Fruit fly (Drosophila melanogaster): ENCODE measurements around the gene nkd.

Gene nkd

DNA sequence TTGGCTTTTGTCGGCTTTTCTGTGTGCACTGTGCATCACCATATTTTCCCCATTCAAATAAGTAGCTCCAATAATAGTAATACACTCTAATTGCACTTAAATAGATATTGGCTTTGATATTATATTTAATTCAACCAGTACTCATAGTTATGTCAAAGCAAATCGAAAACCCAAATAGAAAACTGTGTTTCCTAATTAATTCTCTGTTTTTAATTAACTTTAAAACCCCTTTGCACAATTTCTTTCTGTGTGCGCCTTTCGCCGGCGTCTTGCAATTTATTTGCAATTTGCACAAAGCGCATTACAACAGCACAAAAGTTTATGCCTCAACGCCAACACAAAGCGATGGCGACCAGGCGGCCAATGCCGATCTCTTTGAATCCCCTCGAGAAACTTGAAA lies 34.1 kb downstream of the nkd start:
- TF ChIP-seq CG8478 (optimal IDR thresholded peaks at IDR 0.05) (no peak), psq (optimal IDR thresholded peaks at IDR 0.05) (no peak), usp (GFP tag; optimal IDR thresholded peaks at IDR 0.05) (no peak), pan (optimal IDR thresholded peaks at IDR 0.05) (no peak), Dll (optimal IDR thresholded peaks at IDR 0.05) (no peak), EcR (GFP tag; optimal IDR thresholded peaks at IDR 0.05) (no peak)

DNA sequence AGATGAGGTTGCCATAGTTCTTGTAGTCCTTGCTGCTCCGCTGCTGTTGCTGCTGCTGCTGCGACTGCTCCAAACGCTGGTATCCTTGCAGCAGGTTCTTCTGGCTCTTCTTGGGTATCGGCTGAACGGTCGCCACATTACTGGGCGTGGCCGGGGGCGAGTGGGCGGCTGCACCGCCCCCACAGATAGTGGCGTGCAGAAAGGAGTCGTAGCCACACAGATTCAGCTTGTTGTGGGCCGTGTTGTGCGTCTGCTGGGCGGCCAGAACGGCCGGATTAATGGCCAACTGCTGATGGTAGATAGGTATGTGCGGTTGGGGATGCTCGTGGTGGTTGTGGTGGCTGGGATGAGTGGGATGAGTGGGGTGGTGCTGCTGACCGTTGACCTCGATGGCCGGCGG lies 39.9 kb downstream of the nkd start:
- TF ChIP-seq pan (optimal IDR thresholded peaks at IDR 0.05) (no peak), usp (GFP tag; optimal IDR thresholded peaks at IDR 0.05) (no peak), EcR (GFP tag; optimal IDR thresholded peaks at IDR 0.05) (no peak), CG8478 (optimal IDR thresholded peaks at IDR 0.05) (no peak), Dll (optimal IDR thresholded peaks at IDR 0.05) (no peak), psq (optimal IDR thresholded peaks at IDR 0.05) (no peak)

DNA sequence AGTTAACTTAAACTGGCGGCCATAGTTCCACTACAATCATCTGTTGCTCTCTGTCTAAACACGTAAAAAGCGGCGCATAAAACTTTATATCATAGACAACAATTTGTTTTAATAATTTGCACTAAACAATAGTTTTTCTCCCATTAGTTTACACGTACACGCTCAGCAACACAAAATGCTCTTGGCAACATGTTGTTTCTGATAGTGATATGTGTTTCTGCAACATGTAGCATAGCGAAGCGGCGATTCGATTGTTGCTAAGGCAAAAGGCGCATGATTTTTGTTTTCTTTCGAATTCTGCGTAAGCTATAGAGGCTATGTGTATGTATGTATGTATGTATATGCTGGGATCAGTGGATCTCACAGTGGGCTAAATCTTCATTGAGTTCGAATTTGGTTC lies 41.1 kb downstream of the nkd start:
- no peak for TF ChIP-seq usp (GFP tag; optimal IDR thresholded peaks at IDR 0.05)
- TF ChIP-seq pan (optimal IDR thresholded peaks at IDR 0.05), result no peak
- TF ChIP-seq Dll (optimal IDR thresholded peaks at IDR 0.05), result no peak
- TF ChIP-seq CG8478 (optimal IDR thresholded peaks at IDR 0.05), result no peak
- TF ChIP-seq psq (optimal IDR thresholded peaks at IDR 0.05), result no peak
- TF ChIP-seq EcR (GFP tag; optimal IDR thresholded peaks at IDR 0.05), result no peak

dm6 chr3L:19003220-19003619 lies 42.0 kb downstream of the nkd start, which contains the start of gene SmydA-2:
Gene SmydA-2 (minus strand): TSS chr3L:19003252.
- TF ChIP-seq EcR (GFP tag; optimal IDR thresholded peaks at IDR 0.05) (no peak), usp (GFP tag; optimal IDR thresholded peaks at IDR 0.05) (no peak), pan (optimal IDR thresholded peaks at IDR 0.05) (no peak), CG8478 (optimal IDR thresholded peaks at IDR 0.05) (no peak), Dll (optimal IDR thresholded peaks at IDR 0.05) (no peak), psq (optimal IDR thresholded peaks at IDR 0.05) (no peak)

DNA sequence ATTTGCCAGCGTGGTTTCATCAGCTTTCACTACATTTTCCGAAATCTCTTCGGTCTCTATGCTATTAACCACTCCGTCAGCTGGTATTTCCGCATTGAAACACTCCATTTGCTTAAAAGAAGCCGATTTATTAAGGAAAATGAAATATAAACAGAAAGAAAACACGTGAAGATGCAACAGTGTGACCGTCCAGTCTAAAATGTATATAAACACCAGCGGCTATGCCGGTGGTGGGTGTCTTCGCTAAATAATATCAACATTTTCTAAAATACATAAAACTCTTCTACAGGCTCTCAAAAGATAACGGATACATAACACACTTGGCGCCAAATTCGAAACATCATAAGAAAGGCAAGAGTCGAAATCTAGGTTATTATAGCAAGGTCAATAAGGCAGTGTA lies 44.8 kb downstream of the nkd start, which contains the start of gene CG3808:
TSS of gene CG3808 (minus strand) at position 196 of the 400 bp plus-strand sequence.
- TF ChIP-seq Dll (optimal IDR thresholded peaks at IDR 0.05), result no peak
- TF ChIP-seq pan (optimal IDR thresholded peaks at IDR 0.05), result no peak
- TF ChIP-seq CG8478 (optimal IDR thresholded peaks at IDR 0.05), result no peak
- TF ChIP-seq psq (optimal IDR thresholded peaks at IDR 0.05), result no peak
- no peak for TF ChIP-seq EcR (GFP tag; optimal IDR thresholded peaks at IDR 0.05)
- TF ChIP-seq usp (GFP tag; optimal IDR thresholded peaks at IDR 0.05), result no peak

- TF ChIP-seq CG8478 (optimal IDR thresholded peaks at IDR 0.05) (no peak), EcR (GFP tag; optimal IDR thresholded peaks at IDR 0.05) (no peak), usp (GFP tag; optimal IDR thresholded peaks at IDR 0.05) (no peak), psq (optimal IDR thresholded peaks at IDR 0.05) (no peak), pan (optimal IDR thresholded peaks at IDR 0.05) (no peak), Dll (optimal IDR thresholded peaks at IDR 0.05) (no peak)
Observed at dm6 chr3L:18998284-18998830, 46.9 kb downstream of the nkd start.

- TF ChIP-seq EcR (GFP tag; optimal IDR thresholded peaks at IDR 0.05) (no peak), usp (GFP tag; optimal IDR thresholded peaks at IDR 0.05) (no peak), pan (optimal IDR thresholded peaks at IDR 0.05) (no peak), Dll (optimal IDR thresholded peaks at IDR 0.05) (no peak), psq (optimal IDR thresholded peaks at IDR 0.05) (no peak), CG8478 (optimal IDR thresholded peaks at IDR 0.05) (no peak)
Observed at dm6 chr3L:18997590-18998283, 47.5 kb downstream of the nkd start, which contains the start of gene CG18135. Gene CG18135 (minus strand): TSS chr3L:18998283.

DNA sequence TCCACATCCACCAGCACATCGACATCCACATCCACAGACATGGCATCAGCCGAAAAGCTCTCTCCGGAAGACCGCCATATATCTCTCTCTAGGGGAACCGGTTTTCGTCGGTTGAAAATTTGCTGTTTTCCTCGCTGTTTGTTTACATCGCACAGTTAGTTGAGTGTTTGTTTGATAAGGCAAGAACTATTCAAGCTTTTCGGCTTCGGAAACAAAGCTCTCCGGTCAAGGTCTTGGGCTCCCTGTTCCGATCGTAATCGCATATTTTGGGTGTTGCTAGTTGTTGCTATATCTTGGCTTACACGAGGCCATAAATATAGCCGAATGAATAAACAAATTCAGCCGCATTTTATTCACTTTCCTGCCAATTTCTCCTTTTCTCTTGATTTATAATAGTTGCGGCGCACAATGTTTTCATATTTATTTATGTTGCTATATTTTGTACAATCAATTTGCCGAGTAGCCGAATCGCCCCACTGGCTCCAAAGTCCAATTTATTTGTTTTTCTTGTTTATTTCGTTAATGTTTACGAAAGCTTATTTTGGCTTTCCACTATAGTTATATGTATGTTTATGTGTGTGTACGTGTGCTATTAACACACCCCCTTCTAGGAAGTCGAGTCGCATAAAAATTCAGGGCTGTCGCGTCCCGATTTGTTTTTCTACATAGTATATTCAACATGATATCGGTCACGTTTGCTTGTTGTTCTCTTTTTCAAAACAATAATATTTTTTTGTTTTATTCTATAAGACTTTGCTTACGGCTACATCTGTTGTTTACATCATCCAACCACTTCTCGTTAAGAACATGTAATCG lies 48.3 kb downstream of the nkd start:
- no peak for TF ChIP-seq CG8478 (optimal IDR thresholded peaks at IDR 0.05)

- TF ChIP-seq EcR (GFP tag; optimal IDR thresholded peaks at IDR 0.05) (peak in 1 of 2 experiments; percentile 21), CG8478 (optimal IDR thresholded peaks at IDR 0.05) (no peak), Dll (optimal IDR thresholded peaks at IDR 0.05) (no peak), psq (optimal IDR thresholded peaks at IDR 0.05) (no peak), usp (GFP tag; optimal IDR thresholded peaks at IDR 0.05) (no peak), pan (optimal IDR thresholded peaks at IDR 0.05) (peak; percentile 91)
Observed at dm6 chr3L:18996030-18996773, 49.0 kb downstream of the nkd start.

- TF ChIP-seq usp (GFP tag; optimal IDR thresholded peaks at IDR 0.05) (no peak), CG8478 (optimal IDR thresholded peaks at IDR 0.05) (no peak), Dll (optimal IDR thresholded peaks at IDR 0.05) (no peak), pan (optimal IDR thresholded peaks at IDR 0.05) (no peak), psq (optimal IDR thresholded peaks at IDR 0.05) (no peak), EcR (GFP tag; optimal IDR thresholded peaks at IDR 0.05) (no peak)
Observed at dm6 chr3L:18995667-18996029, 49.6 kb downstream of the nkd start.

dm6 chr3L:18994505-18994969 lies 50.7 kb downstream of the nkd start:
- no peak for TF ChIP-seq CG8478 (optimal IDR thresholded peaks at IDR 0.05)
- TF ChIP-seq usp (GFP tag; optimal IDR thresholded peaks at IDR 0.05), result no peak
